Fruit fly (Drosophila melanogaster): ENCODE results near the gene pns.

The pns gene

dm6 chr3L:1549148-1549547 lies 12.2 kb downstream of the pns start (continued):
- TF ChIP-seq TFAM (GFP tag; optimal IDR thresholded peaks at IDR 0.05) (no peak), gsb (GFP tag; IDR thresholded peaks at IDR 0.05) (no peak), E2f2 (GFP tag; IDR thresholded peaks at IDR 0.05) (0 out of 2 replicates have a peak, but pooled peaks have one; percentile 7), Hmr (GFP tag; optimal IDR thresholded peaks at IDR 0.05) (no peak), wdn (GFP tag; IDR thresholded peaks at IDR 0.05) (no peak), CG11085 (GFP tag; IDR thresholded peaks at IDR 0.05) (no peak), mld (GFP tag; IDR thresholded peaks at IDR 0.05; ENCODE audit: partially characterized antibody) (no peak), rib (GFP tag; IDR thresholded peaks at IDR 0.05) (no peak), Atf-2 (GFP tag; optimal IDR thresholded peaks at IDR 0.05) (no peak), CG8359 (GFP tag; optimal IDR thresholded peaks at IDR 0.05; ENCODE audit: borderline replicate concordance) (no peak), slbo (GFP tag; IDR thresholded peaks at IDR 0.05) (peak; percentile 42; the same call in 1 of the 2 replicates), p53 (GFP tag; optimal IDR thresholded peaks at IDR 0.05) (no peak), MESR4 (GFP tag; optimal IDR thresholded peaks at IDR 0.05) (no peak), CG6654 (GFP tag; optimal IDR thresholded peaks at IDR 0.05) (no peak), br (optimal IDR thresholded peaks at IDR 0.05) (no peak), disco-r (GFP tag; optimal IDR thresholded peaks at IDR 0.05) (no peak), danr (GFP tag; IDR thresholded peaks at IDR 0.05) (no peak; the same call in 1 of the 2 replicates), pfk (GFP tag; optimal IDR thresholded peaks at IDR 0.05) (peak; percentile 47), MTF-1 (GFP tag; optimal IDR thresholded peaks at IDR 0.05; ENCODE audit: borderline replicate concordance) (no peak), az2 (GFP tag; optimal IDR thresholded peaks at IDR 0.05) (no peak), so (GFP tag; IDR thresholded peaks at IDR 0.05) (no peak), CG9437 (GFP tag; optimal IDR thresholded peaks at IDR 0.05) (no peak), CG6689 (GFP tag; IDR thresholded peaks at IDR 0.05) (0 out of 2 replicates have a peak, but pooled peaks have one; percentile 20), CG31388 (GFP tag; optimal IDR thresholded peaks at IDR 0.05) (no peak), Gug (GFP tag; IDR thresholded peaks at IDR 0.05) (no peak), CG1233 (GFP tag; optimal IDR thresholded peaks at IDR 0.05) (no peak), h (optimal IDR thresholded peaks at IDR 0.05) (no peak), crol (GFP tag; IDR thresholded peaks at IDR 0.05) (no peak), CG32767 (GFP tag; IDR thresholded peaks at IDR 0.05) (no peak), vfl (GFP tag; optimal IDR thresholded peaks at IDR 0.05) (no peak), gem (tag; optimal IDR thresholded peaks at IDR 0.05) (peak; percentile 46), kah (GFP tag; optimal IDR thresholded peaks at IDR 0.05) (no peak), Pdp1 (GFP tag; optimal IDR thresholded peaks at IDR 0.05) (no peak), CG43689 (GFP tag; IDR thresholded peaks at IDR 0.05) (no peak), ab (GFP tag; optimal IDR thresholded peaks at IDR 0.05) (no peak), CG7839 (tag; optimal IDR thresholded peaks at IDR 0.05) (peak; percentile 32), CG14441 (GFP tag; IDR thresholded peaks at IDR 0.05) (no peak), Lhr (GFP tag; optimal IDR thresholded peaks at IDR 0.05) (no peak), CG15696 (tag; optimal IDR thresholded peaks at IDR 0.05) (peak; percentile 50), usp (GFP tag; optimal IDR thresholded peaks at IDR 0.05) (no peak), Hsf (GFP tag; optimal IDR thresholded peaks at IDR 0.05) (no peak), HLHmδ (GFP tag; optimal IDR thresholded peaks at IDR 0.05) (no peak), Ets65A (GFP tag) (no peak), CTCF (GFP tag; optimal IDR thresholded peaks at IDR 0.05) (no peak), CkIIα-i1 (GFP tag; IDR thresholded peaks at IDR 0.05) (no peak), CG12769 (tag; optimal IDR thresholded peaks at IDR 0.05) (peak; percentile 81), CG12942 (GFP tag; optimal IDR thresholded peaks at IDR 0.05) (no peak), Med (GFP tag) (peak; percentile 77), CG13894 (tag; optimal IDR thresholded peaks at IDR 0.05) (no peak), CG12155 (GFP tag; optimal IDR thresholded peaks at IDR 0.05) (peak; percentile 5), H15 (GFP tag; IDR thresholded peaks at IDR 0.05) (no peak), bsh (GFP tag; optimal IDR thresholded peaks at IDR 0.05) (no peak), CG8388 (GFP tag; optimal IDR thresholded peaks at IDR 0.05) (no peak)

Data from whole organism, embryonic.